Fruit fly (Drosophila melanogaster): ENCODE results near the gene Spec2.

- TF ChIP-seq Dll (optimal IDR thresholded peaks at IDR 0.05): no peak
- TF ChIP-seq EcR (GFP tag; optimal IDR thresholded peaks at IDR 0.05): no peak
These were observed 26.0 kb upstream of the Spec2 start for dm6 chr3R:5649903-5650302.
